Fruit fly (Drosophila melanogaster) whole organism, embryonic: Measurements from ENCODE around the gene CG17364.

Experiments used
- BEAF-32 ChIP-seq: fragments of 200-800 bp; sonication (Bioruptor generic); optimal IDR thresholded peaks from 3 replicates; lab custom pipeline; 2017; ENCODE audit warnings: missing biosample characterization, missing genetic modification characterization, mild to moderate bottlenecking, moderate library complexity, missing genetic modification reagents
- Bdp1 ChIP-seq: fragments of 200-800 bp; sonication (Bioruptor generic); optimal IDR thresholded peaks from 3 replicates; lab custom pipeline; 2016; ENCODE audit warnings: missing biosample characterization, missing genetic modification characterization
- CG10979 ChIP-seq: fragments of 200-800 bp; sonication (Bioruptor generic); optimal IDR thresholded peaks from 2 replicates; lab custom pipeline; 2018; ENCODE audit warnings: missing biosample characterization, mild to moderate bottlenecking, missing genetic modification characterization, moderate library complexity
- CG11247 ChIP-seq: fragments of 200-800 bp; sonication (Bioruptor generic); IDR thresholded peaks from 2 replicates; pipeline ENCODE4 v1.3.6; 2022; ENCODE audit warnings: missing biosample characterization, missing genetic modification characterization
- CG11398 ChIP-seq: fragments of 200-800 bp; sonication (Bioruptor generic); optimal IDR thresholded peaks from 2 replicates; lab custom pipeline; 2016; ENCODE audit warnings: missing biosample characterization, missing genetic modification characterization
- CG11695 ChIP-seq: fragments of 200-800 bp; sonication (Bioruptor generic); IDR thresholded peaks from 3 replicates; pipeline ENCODE4 v1.3.6; 2022; ENCODE audit warnings: missing biosample characterization, missing genetic modification characterization
- CG12219 ChIP-seq: fragments of 200-800 bp; sonication (Bioruptor generic); optimal IDR thresholded peaks from 3 replicates; lab custom pipeline; 2018; ENCODE audit warnings: missing biosample characterization, mild to moderate bottlenecking, missing genetic modification characterization
- CG15073 ChIP-seq: fragments of 200-800 bp; sonication (Bioruptor generic); optimal IDR thresholded peaks from 2 replicates; lab custom pipeline; 2016; ENCODE audit warnings: missing biosample characterization, missing genetic modification characterization
- CG15514 ChIP-seq: fragments of 200-800 bp; sonication (Bioruptor generic); optimal IDR thresholded peaks from 3 replicates; lab custom pipeline; 2017; ENCODE audit warnings: missing biosample characterization, missing genetic modification characterization, mild to moderate bottlenecking, moderate library complexity, missing genetic modification reagents
- CG17186 ChIP-seq: fragments of 200-800 bp; sonication (Bioruptor generic); optimal IDR thresholded peaks from 3 replicates; lab custom pipeline; 2017; ENCODE audit warnings: missing biosample characterization, missing genetic modification reagents, missing genetic modification characterization
- CG17328 ChIP-seq: fragments of 200-800 bp; sonication (Bioruptor generic); IDR thresholded peaks from 2 replicates; pipeline ENCODE4 v1.3.6; 2022; ENCODE audit warnings: missing biosample characterization, missing genetic modification characterization
- CG17802 ChIP-seq: fragments of 200-800 bp; sonication (Bioruptor generic); optimal IDR thresholded peaks from 2 replicates; lab custom pipeline; 2018; ENCODE audit warnings: missing biosample characterization, mild to moderate bottlenecking, missing genetic modification characterization, moderate library complexity
- CG31365 ChIP-seq: fragments of 200-800 bp; sonication (Bioruptor generic); optimal IDR thresholded peaks from 2 replicates; lab custom pipeline; 2018; ENCODE audit warnings: missing biosample characterization, mild to moderate bottlenecking, missing genetic modification characterization
- CG32772 ChIP-seq: fragments of 200-800 bp; sonication (Bioruptor generic); IDR thresholded peaks from 2 replicates; pipeline ENCODE4 v1.3.6; 2022; ENCODE audit warnings: missing biosample characterization, missing genetic modification characterization
- CG34224 ChIP-seq: fragments of 200-800 bp; sonication (Bioruptor generic); IDR thresholded peaks from 3 replicates; pipeline ENCODE4 v1.3.6; 2022; ENCODE audit warnings: missing biosample characterization, missing genetic modification characterization; ENCODE audit not compliant: partially characterized antibody
- CG3847 ChIP-seq: fragments of 200-800 bp; sonication (Bioruptor generic); IDR thresholded peaks from 2 replicates; pipeline ENCODE4 v1.3.6; 2022; ENCODE audit warnings: missing biosample characterization, missing genetic modification characterization
- CG43689 ChIP-seq: fragments of 200-800 bp; sonication (Bioruptor generic); IDR thresholded peaks from 2 replicates; pipeline ENCODE4 v1.3.6; 2022; ENCODE audit warnings: missing biosample characterization, missing genetic modification characterization
- CG5180 ChIP-seq: fragments of 200-800 bp; sonication (Bioruptor generic); optimal IDR thresholded peaks from 3 replicates; lab custom pipeline; 2017; ENCODE audit warnings: missing biosample characterization, missing genetic modification characterization, mild to moderate bottlenecking, moderate library complexity, missing genetic modification reagents
- CG6272 ChIP-seq: fragments of 200-800 bp; sonication (Bioruptor generic); IDR thresholded peaks from 2 replicates; pipeline ENCODE4 v1.3.6; 2022; ENCODE audit warnings: missing biosample characterization, missing genetic modification characterization
- CG7271 ChIP-seq: fragments of 200-800 bp; sonication (Bioruptor generic); optimal IDR thresholded peaks from 2 replicates; lab custom pipeline; 2018; ENCODE audit warnings: missing biosample characterization, mild to moderate bottlenecking, missing genetic modification characterization, moderate library complexity
- CG7357 ChIP-seq: fragments of 200-800 bp; sonication (Bioruptor generic); IDR thresholded peaks from 3 replicates; pipeline ENCODE4 v1.3.6; 2022; ENCODE audit warnings: missing biosample characterization, missing genetic modification characterization
- CG7839 ChIP-seq: fragments of 200-800 bp; sonication (Bioruptor generic); optimal IDR thresholded peaks from 3 replicates; lab custom pipeline; 2018; ENCODE audit warnings: missing biosample characterization, mild to moderate bottlenecking, missing genetic modification characterization, moderate library complexity
- CG8281 ChIP-seq: fragments of 200-800 bp; sonication (Bioruptor generic); optimal IDR thresholded peaks from 2 replicates; lab custom pipeline; 2018; ENCODE audit warnings: missing biosample characterization, mild to moderate bottlenecking, missing genetic modification characterization, moderate library complexity
- CG8765 ChIP-seq: fragments of 200-800 bp; sonication (Bioruptor generic); IDR thresholded peaks from 2 replicates; pipeline ENCODE4 v1.3.6; 2022; ENCODE audit warnings: missing biosample characterization, missing genetic modification characterization
- CG8944 ChIP-seq: fragments of 200-800 bp; sonication (Bioruptor generic); optimal IDR thresholded peaks from 3 replicates; lab custom pipeline; 2016; ENCODE audit warnings: missing biosample characterization, missing genetic modification characterization
- Camta ChIP-seq: fragments of 200-800 bp; sonication (Bioruptor generic); optimal IDR thresholded peaks from 2 replicates; lab custom pipeline; 2016; ENCODE audit warnings: missing biosample characterization, missing genetic modification characterization
- CrebB ChIP-seq: fragments of 200-800 bp; sonication (Bioruptor generic); optimal IDR thresholded peaks from 3 replicates; lab custom pipeline; 2018; ENCODE audit warnings: missing biosample characterization, mild to moderate bottlenecking, missing genetic modification characterization
- HLH4C ChIP-seq: fragments of 200-800 bp; sonication (Bioruptor generic); IDR thresholded peaks from 3 replicates; pipeline ENCODE4 v1.3.6; 2022; ENCODE audit warnings: missing biosample characterization, missing genetic modification characterization; ENCODE audit not compliant: partially characterized antibody
- Hey ChIP-seq: fragments of 200-800 bp; sonication (Bioruptor generic); optimal IDR thresholded peaks from 3 replicates; lab custom pipeline; 2018; ENCODE audit warnings: missing biosample characterization, mild to moderate bottlenecking, missing genetic modification characterization
- Pdp1 ChIP-seq, 2 experiments: fragments of 200-800 bp; sonication (Bioruptor generic); optimal IDR thresholded peaks; 3 replicates each; lab custom pipeline; 2016; ENCODE audit warnings: missing biosample characterization in 2 of 2, missing genetic modification characterization in 2 of 2, mild to moderate bottlenecking in 1 of 2, moderate library complexity in 1 of 2
- Poxn ChIP-seq: fragments of 200-800 bp; sonication (Bioruptor generic); IDR thresholded peaks from 2 replicates; pipeline ENCODE4 v1.3.6; 2022; ENCODE audit warnings: missing biosample characterization, missing genetic modification characterization
- Rfx ChIP-seq: fragments of 200-800 bp; sonication (Bioruptor generic); IDR thresholded peaks from 2 replicates; pipeline ENCODE4 v1.3.6; 2022; ENCODE audit warnings: missing biosample characterization, missing genetic modification characterization
- Stat92E ChIP-seq, 3 experiments: fragments of >200 bp in 2 of 3; fragments of 200-800 bp in 1 of 3; sonication (Bioruptor generic) in 1 of 3; optimal IDR thresholded peaks; 2 replicates each; lab custom pipeline; 2017 to 2019; ENCODE audit warnings: missing biosample characterization in 3 of 3, missing genetic modification characterization in 3 of 3, mild to moderate bottlenecking in 1 of 3, moderate library complexity in 1 of 3
- Xrp1 ChIP-seq: fragments of 200-800 bp; sonication (Bioruptor generic); IDR thresholded peaks from 2 replicates; pipeline ENCODE4 v1.3.6; 2022; ENCODE audit warnings: missing biosample characterization, missing genetic modification characterization
- abd-A ChIP-seq: fragments of 200-800 bp; sonication (Bioruptor generic); optimal IDR thresholded peaks from 3 replicates; lab custom pipeline; 2019; ENCODE audit warnings: missing biosample characterization, mild to moderate bottlenecking, missing genetic modification characterization, moderate library complexity
- bowl ChIP-seq: fragments of 200-800 bp; sonication (Bioruptor generic); IDR thresholded peaks from 2 replicates; pipeline ENCODE4 v1.3.6; 2022; ENCODE audit warnings: missing biosample characterization, missing genetic modification characterization
- cad ChIP-seq: fragments of >200 bp; optimal IDR thresholded peaks from 2 replicates; lab custom pipeline; 2017; ENCODE audit warnings: missing biosample characterization, missing genetic modification characterization
- chn ChIP-seq: fragments of 200-800 bp; sonication (Bioruptor generic); optimal IDR thresholded peaks from 2 replicates; lab custom pipeline; 2016; ENCODE audit warnings: missing biosample characterization, missing genetic modification characterization
- dan ChIP-seq: fragments of 200-800 bp; sonication (Bioruptor generic); IDR thresholded peaks from 2 replicates; pipeline ENCODE4 v1.3.6; 2022; ENCODE audit warnings: missing biosample characterization, missing genetic modification characterization
- dm ChIP-seq: fragments of 200-800 bp; sonication (Bioruptor generic); optimal IDR thresholded peaks from 3 replicates; lab custom pipeline; 2016; ENCODE audit warnings: missing biosample characterization, missing genetic modification characterization
- ems ChIP-seq: fragments of 200-800 bp; sonication (Bioruptor generic); optimal IDR thresholded peaks from 3 replicates; lab custom pipeline; 2016; ENCODE audit warnings: missing biosample characterization, missing genetic modification characterization
- eyg ChIP-seq: fragments of 200-800 bp; sonication (Bioruptor generic); optimal IDR thresholded peaks from 3 replicates; lab custom pipeline; 2016; ENCODE audit warnings: missing biosample characterization, missing genetic modification characterization
- fd96Cb ChIP-seq: fragments of 200-800 bp; sonication (Bioruptor generic); optimal IDR thresholded peaks from 2 replicates; lab custom pipeline; 2018; ENCODE audit warnings: missing biosample characterization, mild to moderate bottlenecking, missing genetic modification characterization, moderate library complexity
- hb ChIP-seq: fragments of 200-800 bp; sonication (Bioruptor generic); IDR thresholded peaks from 3 replicates; pipeline ENCODE4 v1.3.6; 2022; ENCODE audit warnings: missing biosample characterization, missing genetic modification characterization; ENCODE audit not compliant: partially characterized antibody
- insv ChIP-seq, 2 experiments: fragments of 200-800 bp; sonication (Bioruptor generic); optimal IDR thresholded peaks; 3 replicates each; lab custom pipeline; 2016 to 2018; ENCODE audit warnings: missing biosample characterization in 2 of 2, missing genetic modification characterization in 2 of 2
- mirr ChIP-seq: fragments of 200-800 bp; sonication (Bioruptor generic); optimal IDR thresholded peaks from 3 replicates; lab custom pipeline; 2018; ENCODE audit warnings: missing biosample characterization, mild to moderate bottlenecking, missing genetic modification characterization
- org-1 ChIP-seq: fragments of 200-800 bp; sonication (Bioruptor generic); optimal IDR thresholded peaks from 2 replicates; lab custom pipeline; 2017; ENCODE audit warnings: missing biosample characterization, missing genetic modification characterization
- salm ChIP-seq: fragments of 200-800 bp; sonication (Bioruptor generic); optimal IDR thresholded peaks from 2 replicates; lab custom pipeline; 2018; ENCODE audit warnings: missing biosample characterization, mild to moderate bottlenecking, missing genetic modification characterization
- sc ChIP-seq, 3 experiments: fragments of >200 bp in 2 of 3; fragments of 200-800 bp in 1 of 3; sonication (Bioruptor generic) in 1 of 3; optimal IDR thresholded peaks; 2 replicates in 2 of 3; 3 replicates in 1 of 3; lab custom pipeline; 2017; ENCODE audit warnings: mild to moderate bottlenecking in 1 of 3, missing biosample characterization in 1 of 3, missing genetic modification characterization in 1 of 3, missing genetic modification reagents in 1 of 3
- zf30C ChIP-seq: fragments of 200-800 bp; sonication (Bioruptor generic); optimal IDR thresholded peaks from 3 replicates; lab custom pipeline; 2018; ENCODE audit warnings: missing biosample characterization, mild to moderate bottlenecking, missing genetic modification characterization

CG17364 gene

DNA sequence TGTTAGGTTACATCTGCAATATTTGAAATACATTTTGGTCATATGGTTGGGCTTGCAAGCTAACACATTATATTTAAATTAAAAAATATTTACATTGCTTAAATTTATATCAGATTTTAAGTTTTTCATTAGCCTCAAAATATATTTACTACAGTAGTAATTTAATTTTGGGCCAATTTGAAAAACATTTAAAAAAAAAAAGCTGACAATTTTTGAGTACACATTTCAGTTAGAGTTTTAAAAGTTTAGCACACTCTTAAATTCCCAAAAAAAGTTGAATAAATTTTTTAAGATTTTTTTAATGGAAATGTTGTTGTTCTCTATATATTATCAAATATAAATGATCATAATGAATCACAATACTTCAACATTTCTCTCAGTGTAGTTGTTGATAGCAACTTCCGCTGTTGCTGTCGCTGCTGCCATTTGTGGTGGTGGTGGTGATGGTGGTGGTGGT is 36.0 kb downstream of the CG17364 start (continued):
- TF ChIP-seq org-1 (GFP tag; lab: Kevin White, UChicago) (peak; percentile 71), chn (peak; percentile 61), CG8281 (peak; percentile 39), CrebB (tag; lab: Kevin White, UChicago) (no peak), CG17802 (tag; lab: Kevin White, UChicago) (no peak), CG11695 (GFP tag; lab: Robert Waterston, UW) (no peak; the same call in 2 of the 3 replicates), CG7271 (tag; lab: Kevin White, UChicago) (peak; percentile 6), eyg (GFP tag; lab: Kevin White, UChicago) (no peak), dan (no peak), CG7357 (GFP tag; lab: Robert Waterston, UW) (no peak), HLH4C (GFP tag; lab: Robert Waterston, UW) (no peak), CG32772 (GFP tag; lab: Robert Waterston, UW) (0 out of 2 replicates have a peak, but pooled peaks have one; percentile 35), CG34224 (no peak), CG17328 (peak; percentile 43; the same call in 1 of the 2 replicates), fd96Cb (peak; percentile 87), Rfx (GFP tag; lab: Robert Waterston, UW) (no peak), CG3847 (GFP tag; lab: Robert Waterston, UW) (0 out of 2 replicates have a peak, but pooled peaks have one; percentile 37), sc (optimal IDR thresholded peaks at IDR 0.05; lab: Kevin White, UChicago) (no peak), sc (GFP tag; optimal IDR thresholded peaks at IDR 0.05; lab: Kevin White, UChicago) (peak; percentile 73), CG8765 (GFP tag; lab: Robert Waterston, UW) (peak; percentile 24; the same call in 1 of the 2 replicates), ems (no peak), Stat92E (GFP tag; optimal IDR thresholded peaks at IDR 0.05; lab: Kevin White, UChicago) (no peak), CG8944 (no peak), insv (GFP tag; optimal IDR thresholded peaks at IDR 0.05; lab: Kevin White, UChicago) (no peak), CG7839 (tag; lab: Kevin White, UChicago) (peak; percentile 76), BEAF-32 (no peak), CG10979 (tag; lab: Kevin White, UChicago) (peak; percentile 87), mirr (no peak), dm (GFP tag; lab: Kevin White, UChicago) (peak; percentile 16), abd-A (tag; lab: Kevin White, UChicago) (no peak), CG11247 (no peak), zf30C (GFP tag; lab: Kevin White, UChicago) (peak; percentile 44), CG12219 (no peak), CG15073 (no peak), CG15514 (no peak), Pdp1 (GFP tag; optimal IDR thresholded peaks at IDR 0.05; lab: Kevin White, UChicago) (peak; percentile 25 to 44), Camta (GFP tag; lab: Kevin White, UChicago) (peak; percentile 49), Bdp1 (GFP tag; lab: Kevin White, UChicago) (no peak), cad (GFP tag; lab: Kevin White, UChicago) (no peak), bowl (GFP tag; lab: Robert Waterston, UW) (no peak), CG11398 (GFP tag; lab: Kevin White, UChicago) (no peak), CG43689 (no peak), Hey (no peak), CG5180 (GFP tag; lab: Kevin White, UChicago) (peak; percentile 53), CG6272 (no peak), CG31365 (no peak), hb (no peak), Poxn (no peak), salm (peak; percentile 43), CG17186 (no peak), Xrp1 (peak; percentile 73)
